Worm (Caenorhabditis elegans) whole organism, young adult: ENCODE results near the gene K04G11.3.

Experiments
- B0035.1 ChIP-seq: sonication (generic microtip); optimal IDR thresholded peaks from 2 replicates; lab custom pipeline; 2016; ENCODE audit warnings: missing genetic modification characterization, mild to moderate bottlenecking, missing compliant biosample characterization, missing genotype, missing genetic modification reagents
- F39B2.1 ChIP-seq: fragments of 200-800 bp; sonication (Bioruptor generic); IDR thresholded peaks from 2 replicates; pipeline ENCODE4 v1.3.6; 2022; ENCODE audit warnings: missing genetic modification reagents, missing genetic modification characterization, missing compliant biosample characterization
- F49E8.2 ChIP-seq: sonication (generic microtip); optimal IDR thresholded peaks from 3 replicates; lab custom pipeline; 2017; ENCODE audit warnings: missing genetic modification characterization, mild to moderate bottlenecking, missing compliant biosample characterization, antibody characterized with exemption, moderate library complexity; ENCODE audit not compliant: insufficient read depth
- F55B11.4 ChIP-seq: sonication (generic microtip); optimal IDR thresholded peaks from 2 replicates; lab custom pipeline; 2016; ENCODE audit warnings: missing compliant biosample characterization, missing genetic modification characterization, borderline replicate concordance; ENCODE audit not compliant: insufficient read depth
- T07F8.4 ChIP-seq: sonication (generic microtip); optimal IDR thresholded peaks from 2 replicates; lab custom pipeline; 2016; ENCODE audit warnings: mild to moderate bottlenecking, missing genetic modification characterization, moderate library complexity, missing compliant biosample characterization
- T26A5.8 ChIP-seq: sonication (generic microtip); optimal IDR thresholded peaks from 2 replicates; lab custom pipeline; 2016; ENCODE audit warnings: missing genetic modification characterization, missing compliant biosample characterization
- Y53F4B.3 ChIP-seq: fragments of 200-800 bp; sonication (Bioruptor generic); IDR thresholded peaks from 2 replicates; pipeline ENCODE4 v1.3.6; 2022; ENCODE audit warnings: missing genetic modification reagents, missing genetic modification characterization, missing compliant biosample characterization
- aptf-3 ChIP-seq: fragments of 200-800 bp; sonication (Bioruptor generic); IDR thresholded peaks from 2 replicates; pipeline ENCODE4 v1.3.6; 2022; ENCODE audit warnings: missing genetic modification characterization, missing compliant biosample characterization
- athp-1 ChIP-seq: sonication (generic microtip); optimal IDR thresholded peaks from 2 replicates; lab custom pipeline; 2017; ENCODE audit warnings: mild to moderate bottlenecking, missing genetic modification characterization, missing compliant biosample characterization
- attf-3 ChIP-seq: fragments of 200-800 bp; sonication (Bioruptor generic); conservative IDR thresholded peaks from 2 replicates; pipeline ENCODE4 v1.3.6; 2022; ENCODE audit warnings: missing genetic modification reagents, missing genetic modification characterization, missing compliant biosample characterization
- attf-6 ChIP-seq: fragments of 200-800 bp; sonication (Bioruptor generic); IDR thresholded peaks from 2 replicates; pipeline ENCODE4 v1.3.6; 2022; ENCODE audit warnings: missing genetic modification reagents, missing genetic modification characterization, missing compliant biosample characterization
- bed-2 ChIP-seq: fragments of 200-800 bp; sonication (Bioruptor generic); IDR thresholded peaks from 2 replicates; pipeline ENCODE4 v1.3.6; 2022; ENCODE audit warnings: missing genetic modification reagents, missing genetic modification characterization, missing compliant biosample characterization
- cebp-2 ChIP-seq: fragments of 200-800 bp; sonication (Bioruptor generic); IDR thresholded peaks from 2 replicates; pipeline ENCODE4 v1.3.6; 2022; ENCODE audit warnings: missing genetic modification characterization, missing compliant biosample characterization
- dox-1 ChIP-seq: fragments of 200-800 bp; sonication (Bioruptor generic); IDR thresholded peaks from 2 replicates; pipeline ENCODE4 v1.3.6; 2022; ENCODE audit warnings: missing genetic modification reagents, missing genetic modification characterization, missing compliant biosample characterization
- egl-18 ChIP-seq: fragments of 200-800 bp; sonication (Bioruptor generic); IDR thresholded peaks from 2 replicates; pipeline ENCODE4 v1.3.6; 2022; ENCODE audit warnings: missing genetic modification reagents, missing genetic modification characterization, missing compliant biosample characterization
- hlh-12 ChIP-seq: sonication (generic microtip); optimal IDR thresholded peaks from 2 replicates; lab custom pipeline; 2016; ENCODE audit warnings: missing genetic modification characterization, missing compliant biosample characterization
- hrde-1 ChIP-seq: sonication (generic microtip); optimal IDR thresholded peaks from 2 replicates; lab custom pipeline; 2016; ENCODE audit warnings: missing genetic modification characterization, mild to moderate bottlenecking, missing compliant biosample characterization, moderate library complexity, missing genotype, missing genetic modification reagents, borderline replicate concordance
- lin-40 ChIP-seq: sonication (generic microtip); optimal IDR thresholded peaks from 2 replicates; lab custom pipeline; 2016; ENCODE audit warnings: missing genetic modification characterization, mild to moderate bottlenecking, missing compliant biosample characterization, missing genotype, missing genetic modification reagents
- madf-3 ChIP-seq: fragments of 200-800 bp; sonication (Bioruptor generic); IDR thresholded peaks from 2 replicates; pipeline ENCODE4 v1.3.6; 2022; ENCODE audit warnings: missing genetic modification reagents, missing genetic modification characterization, missing compliant biosample characterization
- mel-28 ChIP-seq: sonication (generic microtip); optimal IDR thresholded peaks from 2 replicates; lab custom pipeline; 2016; ENCODE audit warnings: borderline replicate concordance, mild to moderate bottlenecking, missing genetic modification characterization, missing compliant biosample characterization
- nfya-2 ChIP-seq: fragments of 200-800 bp; sonication (Bioruptor generic); IDR thresholded peaks from 2 replicates; pipeline ENCODE4 v1.3.6; 2022; ENCODE audit warnings: missing genetic modification reagents, missing genetic modification characterization, missing compliant biosample characterization
- nhr-80 ChIP-seq: sonication (generic microtip); optimal IDR thresholded peaks from 2 replicates; lab custom pipeline; 2016; ENCODE audit warnings: missing genetic modification characterization, missing compliant biosample characterization
- rcor-1 ChIP-seq: fragments of 200-800 bp; sonication (Bioruptor generic); IDR thresholded peaks from 2 replicates; pipeline ENCODE4 v1.3.6; 2022; ENCODE audit warnings: missing genetic modification reagents, missing genetic modification characterization, missing compliant biosample characterization
- rec-8 ChIP-seq, 2 experiments: sonication (generic microtip); optimal IDR thresholded peaks; 2 replicates each; lab custom pipeline; 2016; ENCODE audit warnings: mild to moderate bottlenecking in 2 of 2, missing genetic modification characterization in 2 of 2, missing genetic modification reagents in 2 of 2, missing genotype in 2 of 2, missing biosample characterization in 1 of 2, missing compliant biosample characterization in 1 of 2, moderate library complexity in 1 of 2
- repo-1 ChIP-seq: sonication (generic microtip); optimal IDR thresholded peaks from 2 replicates; lab custom pipeline; 2017; ENCODE audit warnings: mild to moderate bottlenecking, missing genetic modification characterization, missing compliant biosample characterization
- sea-2 ChIP-seq: fragments of 200-800 bp; sonication (Bioruptor generic); IDR thresholded peaks from 2 replicates; pipeline ENCODE4 v1.3.6; 2022; ENCODE audit warnings: missing genetic modification characterization, missing compliant biosample characterization
- snpc-3.4 ChIP-seq: sonication (generic microtip); optimal IDR thresholded peaks from 2 replicates; lab custom pipeline; 2017; ENCODE audit warnings: missing genetic modification characterization, mild to moderate bottlenecking, missing compliant biosample characterization, antibody characterized with exemption, moderate library complexity, missing genotype, missing genetic modification reagents
- tbp1 ChIP-seq: fragments of 200-800 bp; sonication (Bioruptor generic); optimal IDR thresholded peaks from 2 replicates; lab custom pipeline; 2018; ENCODE audit warnings: mild to moderate bottlenecking, missing genetic modification characterization, missing compliant biosample characterization
- tbx-9 ChIP-seq: sonication (generic microtip); optimal IDR thresholded peaks from 2 replicates; lab custom pipeline; 2016; ENCODE audit warnings: borderline replicate concordance, missing genetic modification characterization, inconsistent platforms, missing compliant biosample characterization
- tlf-1 ChIP-seq: fragments of 200-800 bp; sonication (Bioruptor generic); optimal IDR thresholded peaks from 2 replicates; lab custom pipeline; 2018; ENCODE audit warnings: mild to moderate bottlenecking, missing genetic modification characterization, missing compliant biosample characterization
- unc-130 ChIP-seq: sonication (generic microtip); optimal IDR thresholded peaks from 2 replicates; lab custom pipeline; 2016; ENCODE audit warnings: missing genetic modification reagents, missing genetic modification characterization, missing compliant biosample characterization
- xnd-1 ChIP-seq: sonication (generic microtip); optimal IDR thresholded peaks from 2 replicates; lab custom pipeline; 2016; ENCODE audit warnings: missing genotype, missing genetic modification reagents, missing genetic modification characterization, missing compliant biosample characterization
- ztf-28 ChIP-seq: fragments of 200-800 bp; sonication (Bioruptor generic); IDR thresholded peaks from 2 replicates; pipeline ENCODE4 v1.3.6; 2022; ENCODE audit warnings: missing genetic modification reagents, missing genetic modification characterization, missing compliant biosample characterization
- ztf-3 ChIP-seq: fragments of 200-800 bp; sonication (Bioruptor generic); optimal IDR thresholded peaks from 2 replicates; lab custom pipeline; 2018; ENCODE audit warnings: mild to moderate bottlenecking, missing genetic modification characterization, missing compliant biosample characterization
- ztf-6 ChIP-seq: fragments of 200-800 bp; sonication (Bioruptor generic); IDR thresholded peaks from 2 replicates; pipeline ENCODE4 v1.3.6; 2022; ENCODE audit warnings: missing genetic modification reagents, missing genetic modification characterization, missing compliant biosample characterization

The K04G11.3 gene

DNA sequence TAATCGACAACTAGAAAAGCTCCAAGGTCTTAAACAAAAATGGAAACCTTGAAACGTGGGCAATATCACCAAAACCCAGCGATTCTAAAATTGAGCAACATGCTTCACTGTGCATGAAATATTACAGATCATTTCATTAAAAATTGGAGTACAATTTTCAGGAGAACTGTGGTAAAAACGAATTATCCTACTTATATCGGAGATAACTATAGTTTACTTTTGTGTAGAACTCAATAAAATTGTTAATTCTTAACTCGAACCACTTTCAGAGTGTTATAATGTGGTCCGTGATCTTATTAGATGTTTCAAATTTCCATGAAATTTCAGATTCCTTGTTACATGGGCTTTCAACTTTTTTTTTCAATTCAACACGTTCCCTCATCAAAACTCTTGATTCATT lies 12.3 kb downstream of the K04G11.3 start, which contains the start of gene K04G11.1:
Gene K04G11.1 (plus strand): TSS at position 301 of the 400 bp plus-strand sequence.
- TF ChIP-seq hlh-12 (tag; lab: Kevin White, UChicago) (no peak), rcor-1 (GFP tag; lab: Robert Waterston, UW) (no peak), Y53F4B.3 (no peak), madf-3 (GFP tag; lab: Robert Waterston, UW) (no peak), unc-130 (GFP tag; lab: Kevin White, UChicago) (no peak), tbx-9 (tag; lab: Kevin White, UChicago) (no peak), nfya-2 (GFP tag; lab: Robert Waterston, UW) (no peak), rec-8 (tag; optimal IDR thresholded peaks at IDR 0.05; lab: Kevin White, UChicago) (no peak), dox-1 (GFP tag; lab: Robert Waterston, UW) (no peak), tlf-1 (GFP tag; lab: Kevin White, UChicago) (no peak)

DNA sequence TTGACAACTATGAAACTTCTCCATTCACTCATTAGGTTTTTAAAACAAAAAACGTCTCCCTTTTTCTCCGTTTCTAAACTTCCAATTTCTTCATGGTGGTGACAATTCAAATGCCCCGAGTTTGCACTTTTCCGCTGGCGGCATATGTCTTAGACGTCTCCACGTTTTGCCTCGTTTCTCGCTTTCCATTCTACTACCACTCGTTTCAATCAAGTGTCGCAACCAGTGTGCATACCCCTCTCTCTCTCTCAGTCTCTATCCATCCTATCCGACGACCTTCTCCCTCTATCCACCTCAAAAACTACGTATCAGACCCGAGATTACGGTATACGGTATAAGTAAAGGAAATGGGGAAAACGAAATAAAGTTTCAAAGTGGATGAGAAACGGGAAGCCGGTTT lies 13.3 kb downstream of the K04G11.3 start:
- no peak for TF ChIP-seq nhr-80 (tag; lab: Kevin White, UChicago)
- TF ChIP-seq attf-3 (GFP tag; lab: Robert Waterston, UW), result no peak
- TF ChIP-seq snpc-3.4 (tag; lab: Kevin White, UChicago), result no peak
- TF ChIP-seq bed-2 (GFP tag; lab: Robert Waterston, UW), result no peak
- no peak for TF ChIP-seq T26A5.8 (tag; lab: Kevin White, UChicago)
- no peak for TF ChIP-seq aptf-3 (GFP tag; lab: Robert Waterston, UW)
- no peak for TF ChIP-seq egl-18 (GFP tag; lab: Robert Waterston, UW)
- no peak for TF ChIP-seq F55B11.4 (tag; lab: Kevin White, UChicago)

DNA sequence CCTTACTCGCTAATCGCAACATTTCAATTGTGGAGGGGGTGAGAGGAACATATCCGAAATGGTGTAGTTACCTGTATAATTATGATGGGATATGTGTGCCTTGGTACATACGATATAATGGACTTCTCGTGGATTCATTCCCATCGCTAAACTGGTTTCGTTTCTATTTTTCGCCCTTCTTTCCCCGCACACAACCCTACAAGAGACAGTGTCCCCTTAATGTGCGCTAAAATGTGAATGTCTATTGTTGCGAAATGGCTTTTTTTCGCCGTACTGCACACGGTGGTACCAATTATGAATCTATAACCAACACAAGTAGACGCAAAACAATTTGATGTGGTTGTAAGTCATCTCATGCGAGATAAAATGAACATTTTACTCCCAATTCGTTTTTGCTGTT lies 18.1 kb downstream of the K04G11.3 start:
- no peak for TF ChIP-seq lin-40 (tag; lab: Kevin White, UChicago)
- TF ChIP-seq dox-1 (GFP tag; lab: Robert Waterston, UW), result no peak
- TF ChIP-seq B0035.1 (tag; lab: Kevin White, UChicago), result no peak
- TF ChIP-seq tbp1 (GFP tag; lab: Kevin White, UChicago), result no peak
- TF ChIP-seq xnd-1, result no peak
- TF ChIP-seq attf-3 (GFP tag; lab: Robert Waterston, UW), result no peak
- TF ChIP-seq athp-1, result no peak
- TF ChIP-seq ztf-6 (GFP tag; lab: Robert Waterston, UW), result no peak
- TF ChIP-seq F39B2.1, result no peak
- no peak for TF ChIP-seq sea-2 (GFP tag; lab: Robert Waterston, UW)
- TF ChIP-seq ztf-28 (GFP tag; lab: Robert Waterston, UW), result no peak
- no peak for TF ChIP-seq nfya-2 (GFP tag; lab: Robert Waterston, UW)
- no peak for TF ChIP-seq ztf-3 (GFP tag; lab: Kevin White, UChicago)
- no peak for TF ChIP-seq cebp-2
- no peak for TF ChIP-seq F49E8.2 (tag; lab: Kevin White, UChicago)
- no peak for TF ChIP-seq mel-28 (tag; lab: Kevin White, UChicago)
- TF ChIP-seq repo-1 (tag; lab: Kevin White, UChicago), result no peak
- no peak for TF ChIP-seq attf-6 (GFP tag; lab: Robert Waterston, UW)
- TF ChIP-seq T07F8.4 (tag; lab: Kevin White, UChicago), result no peak
- no peak for TF ChIP-seq hrde-1 (tag; lab: Kevin White, UChicago)
